Fruit fly (Drosophila melanogaster): ENCODE data around the gene mRpS25.

- TF ChIP-seq usp (GFP tag; optimal IDR thresholded peaks at IDR 0.05): no peak
- no peak for TF ChIP-seq psq (optimal IDR thresholded peaks at IDR 0.05)
- no peak for TF ChIP-seq CG8478 (optimal IDR thresholded peaks at IDR 0.05)
- no peak for TF ChIP-seq Dll (optimal IDR thresholded peaks at IDR 0.05)
- no peak for TF ChIP-seq pan (optimal IDR thresholded peaks at IDR 0.05)
These were observed 8.7 kb upstream of the mRpS25 start for dm6 chrX:14591491-14591890.

Data from whole organism.